Fruit fly (Drosophila melanogaster): ENCODE measurements around the gene CG32811.

The CG32811 gene

DNA sequence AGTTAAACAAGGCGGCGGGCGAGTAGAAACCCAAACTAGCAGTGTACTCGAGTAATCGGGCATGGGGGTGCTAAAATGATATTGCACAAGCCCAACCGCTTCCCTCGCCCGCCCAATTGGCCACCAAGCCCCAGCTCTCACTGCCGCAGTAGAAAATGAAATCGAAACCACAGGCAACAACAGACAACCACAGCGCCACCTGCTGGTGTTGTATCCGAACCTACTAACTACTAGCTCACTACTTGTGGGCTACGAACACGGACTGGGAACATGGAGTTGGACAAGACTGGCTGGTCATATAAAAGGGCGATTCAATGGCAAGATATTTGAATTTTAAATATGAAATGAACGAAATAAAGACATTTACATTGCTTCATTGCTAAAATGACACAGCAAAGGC is 1.7 kb upstream of the CG32811 start:
- TF ChIP-seq Sox14 (GFP tag; optimal IDR thresholded peaks at IDR 0.05): no peak
- no peak for TF ChIP-seq Blimp-1 (GFP tag; optimal IDR thresholded peaks at IDR 0.05)
- no peak for TF ChIP-seq eg (GFP tag; IDR thresholded peaks at IDR 0.05)
- TF ChIP-seq CG6276 (GFP tag; optimal IDR thresholded peaks at IDR 0.05): no peak
- TF ChIP-seq CG7368 (GFP tag; optimal IDR thresholded peaks at IDR 0.05): no peak
- no peak for TF ChIP-seq CG4318 (GFP tag; optimal IDR thresholded peaks at IDR 0.05)
- no peak for TF ChIP-seq CG16779 (tag; optimal IDR thresholded peaks at IDR 0.05)
- TF ChIP-seq CG1621 (tag; optimal IDR thresholded peaks at IDR 0.05): no peak
- TF ChIP-seq net (GFP tag; optimal IDR thresholded peaks at IDR 0.05): no peak
- TF ChIP-seq topi (GFP tag; optimal IDR thresholded peaks at IDR 0.05): no peak
- TF ChIP-seq Sox15 (GFP tag; optimal IDR thresholded peaks at IDR 0.05): no peak
- no peak for TF ChIP-seq Ets96B (tag; optimal IDR thresholded peaks at IDR 0.05)
- no peak for TF ChIP-seq Gug (GFP tag; IDR thresholded peaks at IDR 0.05)

- TF ChIP-seq achi (GFP tag; optimal IDR thresholded peaks at IDR 0.05) (no peak), Eip78C (GFP tag) (peak; percentile 42)
These were observed 9.1 kb downstream of the CG32811 start for dm6 chrX:1288924-1289608.

DNA sequence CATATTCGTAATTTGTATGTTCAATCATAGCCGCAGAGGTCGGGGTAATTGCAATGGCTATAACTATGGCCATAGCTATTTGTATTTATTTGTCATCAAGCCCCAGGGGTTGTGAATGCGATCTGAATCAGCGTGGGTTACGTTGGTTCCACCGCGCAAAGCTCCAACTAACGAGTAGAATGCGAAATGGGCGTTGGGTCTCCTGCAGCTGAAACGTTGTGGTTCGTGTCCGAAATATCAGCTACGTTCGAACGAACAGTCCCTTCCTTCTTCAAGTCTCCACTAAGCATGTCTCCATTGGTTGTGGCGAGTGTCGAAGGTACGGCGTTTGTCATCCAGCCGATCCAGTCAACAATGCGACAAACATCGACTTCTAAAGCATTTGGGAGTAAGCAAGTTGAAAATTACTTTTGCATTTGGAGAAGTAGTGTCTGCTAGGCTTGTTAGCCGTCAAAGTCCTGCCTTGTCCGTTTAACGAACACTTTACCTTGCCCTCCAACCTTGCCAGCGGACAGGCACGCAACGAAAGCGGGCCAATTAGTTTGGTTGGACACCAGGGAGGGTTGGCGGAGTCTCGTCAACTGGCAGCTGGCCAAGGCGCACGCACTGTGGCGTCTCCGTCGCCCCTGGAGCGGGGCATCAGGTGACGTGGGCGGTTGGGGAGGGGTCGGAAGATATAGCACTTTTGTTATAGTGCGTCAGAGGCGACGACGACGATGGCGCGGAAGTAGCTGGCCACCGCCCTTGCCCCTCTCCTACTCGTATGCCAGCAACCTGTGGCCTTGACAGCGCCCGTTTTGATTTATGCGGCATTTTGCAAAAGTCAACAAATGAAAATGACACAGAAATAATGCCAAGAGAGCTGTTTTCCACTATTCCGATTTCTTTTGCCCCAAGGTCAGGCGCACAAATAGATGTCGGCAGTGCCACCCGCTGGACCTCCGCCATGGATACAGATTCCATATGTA is 11.0 kb downstream of the CG32811 start, which contains the start of gene CG32812:
Gene CG32812, plus strand, starts transcription at position 423 of the 968 bp plus-strand sequence.
- no peak for TF ChIP-seq Eip93F (GFP tag; optimal IDR thresholded peaks at IDR 0.05)
- TF ChIP-seq ss (GFP tag; optimal IDR thresholded peaks at IDR 0.05): peak in 1 of 2 experiments; percentile 28
- TF ChIP-seq dsx (GFP tag; optimal IDR thresholded peaks at IDR 0.05; ENCODE audit: poor library complexity, severe bottlenecking): no peak
- peak; percentile 3 for TF ChIP-seq CG1621 (tag; optimal IDR thresholded peaks at IDR 0.05)
- peak; percentile 7 for TF ChIP-seq svp (GFP tag)
- TF ChIP-seq CG8319 (GFP tag; optimal IDR thresholded peaks at IDR 0.05): peak; percentile 26

- peak; percentile 42; the same call in 1 of the 2 replicates for TF ChIP-seq CG11294 (GFP tag; IDR thresholded peaks at IDR 0.05)
- TF ChIP-seq CG4318 (GFP tag; optimal IDR thresholded peaks at IDR 0.05): no peak
- 0 out of 2 replicates have a peak, but pooled peaks have one; percentile 38 for TF ChIP-seq CG15336 (GFP tag; IDR thresholded peaks at IDR 0.05)
- peak; percentile 4 for TF ChIP-seq CG1621 (tag; optimal IDR thresholded peaks at IDR 0.05)
- TF ChIP-seq CG3032 (tag; optimal IDR thresholded peaks at IDR 0.05): no peak
- no peak for TF ChIP-seq CG16779 (tag; optimal IDR thresholded peaks at IDR 0.05)
- no peak for TF ChIP-seq cyc (GFP tag; optimal IDR thresholded peaks at IDR 0.05)
- TF ChIP-seq eg (GFP tag; IDR thresholded peaks at IDR 0.05): 0 out of 3 replicates have a peak, but pooled peaks have one; percentile 50
- no peak for TF ChIP-seq CG3919 (GFP tag; optimal IDR thresholded peaks at IDR 0.05)
- no peak for TF ChIP-seq CG6854 (GFP tag; optimal IDR thresholded peaks at IDR 0.05)
- 0 out of 3 replicates have a peak, but pooled peaks have one; percentile 13 for TF ChIP-seq CG6163 (GFP tag; IDR thresholded peaks at IDR 0.05)
These were observed 12.1 kb downstream of the CG32811 start for dm6 chrX:1286136-1286535.

dm6 chrX:1285273-1285672 is 12.9 kb downstream of the CG32811 start:
- TF ChIP-seq CG3032 (tag; optimal IDR thresholded peaks at IDR 0.05) (no peak), cyc (GFP tag; optimal IDR thresholded peaks at IDR 0.05) (no peak), CG8632 (GFP tag; optimal IDR thresholded peaks at IDR 0.05) (no peak), eg (GFP tag; IDR thresholded peaks at IDR 0.05) (no peak), lz (GFP tag; optimal IDR thresholded peaks at IDR 0.05) (no peak), vri (GFP tag; optimal IDR thresholded peaks at IDR 0.05) (no peak), fkh (GFP tag; optimal IDR thresholded peaks at IDR 0.05) (no peak), Ets96B (tag; optimal IDR thresholded peaks at IDR 0.05) (no peak), acj6 (GFP tag; optimal IDR thresholded peaks at IDR 0.05) (no peak), Met (GFP tag; optimal IDR thresholded peaks at IDR 0.05) (no peak), svp (GFP tag) (no peak), topi (GFP tag; optimal IDR thresholded peaks at IDR 0.05) (no peak), Gug (GFP tag; IDR thresholded peaks at IDR 0.05) (no peak), CG31627 (GFP tag; optimal IDR thresholded peaks at IDR 0.05) (no peak), CG8319 (GFP tag; optimal IDR thresholded peaks at IDR 0.05) (no peak), CG11762 (GFP tag; optimal IDR thresholded peaks at IDR 0.05; ENCODE audit: insufficient read depth) (no peak)
